Fruit fly (Drosophila melanogaster): Measurements from ENCODE around the gene CG32262.

- TF ChIP-seq vvl (GFP tag; IDR thresholded peaks at IDR 0.05), result no peak
- no peak for TF ChIP-seq CG8281 (tag; optimal IDR thresholded peaks at IDR 0.05)
- no peak for TF ChIP-seq tll (GFP tag; optimal IDR thresholded peaks at IDR 0.05)
- TF ChIP-seq CG2875 (GFP tag; optimal IDR thresholded peaks at IDR 0.05), result no peak
- TF ChIP-seq BEAF-32 (GFP tag; optimal IDR thresholded peaks at IDR 0.05), result no peak
- TF ChIP-seq CG17912 (GFP tag; optimal IDR thresholded peaks at IDR 0.05), result no peak
- TF ChIP-seq row (GFP tag; IDR thresholded peaks at IDR 0.05), result no peak
- TF ChIP-seq CG10431 (GFP tag; optimal IDR thresholded peaks at IDR 0.05), result no peak
- TF ChIP-seq gsb-n (tag; optimal IDR thresholded peaks at IDR 0.05), result no peak
Measured at dm6 chr3L:3791043-3791682, 18.8 kb downstream of the CG32262 start.
